Worm (Caenorhabditis elegans) whole organism, L4 larva: Measurements from ENCODE around the gene srx-87.
A peak's percentile ranks its signal among the peaks of the same experiment; 100 is the strongest.

ENCODE experiments used
- D1046.2 ChIP-seq: fragments of 200-800 bp; sonication (Bioruptor generic); IDR thresholded peaks from 2 replicates; pipeline ENCODE4 v1.3.6; 2022; ENCODE audit warnings: missing genetic modification characterization, missing compliant biosample characterization
- F10B5.3 ChIP-seq: sonication (generic microtip); optimal IDR thresholded peaks from 2 replicates; lab custom pipeline; 2016; ENCODE audit warnings: mild to moderate bottlenecking, missing genetic modification characterization, missing compliant biosample characterization
- Y105C5A.15 ChIP-seq: fragments of 200-800 bp; sonication (Bioruptor generic); IDR thresholded peaks from 2 replicates; pipeline ENCODE4 v1.3.6; 2022; ENCODE audit warnings: missing genetic modification characterization, missing compliant biosample characterization
- Y48G9A.11 ChIP-seq: fragments of 200-800 bp; sonication (Bioruptor generic); IDR thresholded peaks from 2 replicates; pipeline ENCODE4 v1.3.6; 2022; ENCODE audit warnings: missing genetic modification reagents, missing genetic modification characterization, missing compliant biosample characterization
- ZK546.5 ChIP-seq, 2 experiments: sonication (generic microtip); optimal IDR thresholded peaks; 2 replicates each; lab custom pipeline; 2017; ENCODE audit warnings: missing biosample characterization in 2 of 2, missing genetic modification characterization in 2 of 2
- ceh-32 ChIP-seq: sonication (generic microtip); optimal IDR thresholded peaks from 2 replicates; lab custom pipeline; 2016; ENCODE audit warnings: mild to moderate bottlenecking, missing genetic modification characterization, missing compliant biosample characterization; ENCODE audit not compliant: poor library complexity
- daf-16 ChIP-seq, 3 experiments: sonication (generic microtip); optimal IDR thresholded peaks; 2 replicates each; lab custom pipeline; 2016 to 2017; ENCODE audit warnings: missing genetic modification characterization in 3 of 3, missing genetic modification reagents in 3 of 3, mild to moderate bottlenecking in 2 of 3, missing compliant biosample characterization in 2 of 3, missing biosample characterization in 1 of 3, moderate library complexity in 1 of 3
- daf-8 ChIP-seq: fragments of 200-800 bp; sonication (Bioruptor generic); IDR thresholded peaks from 2 replicates; pipeline ENCODE4 v1.3.6; 2022; ENCODE audit warnings: missing genetic modification characterization, missing compliant biosample characterization
- dmd-6 ChIP-seq: fragments of 200-800 bp; sonication (Bioruptor generic); IDR thresholded peaks from 2 replicates; pipeline ENCODE4 v1.3.6; 2022; ENCODE audit warnings: missing genetic modification reagents, missing genetic modification characterization, missing compliant biosample characterization
- dmd-9 ChIP-seq: fragments of 200-800 bp; sonication (Bioruptor generic); IDR thresholded peaks from 2 replicates; pipeline ENCODE4 v1.3.6; 2022; ENCODE audit warnings: missing genetic modification reagents, missing genetic modification characterization, missing compliant biosample characterization
- gei-8 ChIP-seq: fragments of 200-800 bp; sonication (Bioruptor generic); optimal IDR thresholded peaks from 2 replicates; lab custom pipeline; 2018; ENCODE audit warnings: mild to moderate bottlenecking, missing genetic modification characterization, missing compliant biosample characterization
- hlh-30 ChIP-seq: sonication (generic microtip); optimal IDR thresholded peaks from 2 replicates; lab custom pipeline; 2017; ENCODE audit warnings: antibody characterized with exemption, mild to moderate bottlenecking, missing genetic modification characterization, missing compliant biosample characterization; ENCODE audit not compliant: insufficient read depth
- hmg-1.1 ChIP-seq: fragments of 200-800 bp; sonication (Bioruptor generic); IDR thresholded peaks from 2 replicates; pipeline ENCODE4 v1.3.6; 2022; ENCODE audit warnings: missing genetic modification reagents, missing genetic modification characterization, missing compliant biosample characterization
- jun-1 ChIP-seq: fragments of 150-350 bp; optimal IDR thresholded peaks from 2 replicates; lab custom pipeline; 2014; ENCODE audit warnings: missing biosample characterization, missing genetic modification reagents, missing genetic modification characterization
- lim-7 ChIP-seq: fragments of 200-800 bp; sonication (Bioruptor generic); IDR thresholded peaks from 2 replicates; pipeline ENCODE4 v1.3.6; 2022; ENCODE audit warnings: missing genetic modification characterization, missing compliant biosample characterization
- lin-15B ChIP-seq: fragments of 150-350 bp; sonication (generic microtip); optimal IDR thresholded peaks from 3 replicates; lab custom pipeline; 2014; ENCODE audit warnings: missing biosample characterization, missing genetic modification characterization
- madf-5 ChIP-seq, 2 experiments: fragments of 200-800 bp; sonication (Bioruptor generic); IDR thresholded peaks; 2 replicates each; pipeline ENCODE4 v1.3.6; 2022; ENCODE audit warnings: missing compliant biosample characterization in 2 of 2, missing genetic modification characterization in 2 of 2
- madf-9 ChIP-seq: fragments of 200-800 bp; sonication (Bioruptor generic); conservative IDR thresholded peaks from 2 replicates; pipeline ENCODE4 v1.3.6; 2022; ENCODE audit warnings: missing genetic modification reagents, missing genetic modification characterization, missing compliant biosample characterization
- mdl-1 ChIP-seq, 2 experiments: fragments of 150-350 bp in 1 of 2; sonication (generic microtip) in 1 of 2; optimal IDR thresholded peaks; 2 replicates each; lab custom pipeline; 2014 to 2017; ENCODE audit warnings: missing biosample characterization in 2 of 2, missing genetic modification characterization in 2 of 2
- mdt-29 ChIP-seq: fragments of 200-800 bp; sonication (Bioruptor generic); IDR thresholded peaks from 2 replicates; pipeline ENCODE4 v1.3.6; 2022; ENCODE audit warnings: missing genetic modification reagents, missing genetic modification characterization, missing compliant biosample characterization
- mes-2 ChIP-seq: sonication (generic microtip); optimal IDR thresholded peaks from 2 replicates; lab custom pipeline; 2016; ENCODE audit warnings: missing genotype, mild to moderate bottlenecking, missing genetic modification characterization, missing compliant biosample characterization; ENCODE audit not compliant: poor library complexity, severe bottlenecking
- mxl-3 ChIP-seq: fragments of 200-800 bp; sonication (Bioruptor generic); optimal IDR thresholded peaks from 2 replicates; lab custom pipeline; 2018; ENCODE audit warnings: mild to moderate bottlenecking, missing genetic modification characterization, missing compliant biosample characterization
- nhr-10 ChIP-seq: fragments of 150-350 bp; optimal IDR thresholded peaks from 2 replicates; lab custom pipeline; 2014; ENCODE audit warnings: missing biosample characterization, missing genetic modification characterization
- nhr-25 ChIP-seq: sonication (generic microtip); optimal IDR thresholded peaks from 2 replicates; lab custom pipeline; 2017; ENCODE audit warnings: missing genetic modification characterization, mild to moderate bottlenecking, missing compliant biosample characterization, antibody characterized with exemption, moderate library complexity, borderline replicate concordance; ENCODE audit not compliant: insufficient read depth
- nhr-28 ChIP-seq: fragments of 150-350 bp; optimal IDR thresholded peaks from 2 replicates; lab custom pipeline; 2014; ENCODE audit warnings: missing biosample characterization, missing genetic modification characterization
- nhr-6 ChIP-seq: fragments of 150-350 bp; optimal IDR thresholded peaks from 2 replicates; lab custom pipeline; 2014; ENCODE audit warnings: missing biosample characterization, missing genetic modification characterization
- nhr-77 ChIP-seq: fragments of 150-350 bp; optimal IDR thresholded peaks from 2 replicates; lab custom pipeline; 2014; ENCODE audit warnings: missing biosample characterization, missing genetic modification characterization
- set-16 ChIP-seq: fragments of 200-800 bp; sonication (Bioruptor generic); IDR thresholded peaks from 2 replicates; pipeline ENCODE4 v1.3.6; 2022; ENCODE audit warnings: missing genetic modification reagents, missing genetic modification characterization, missing compliant biosample characterization
- snpc-1.2 ChIP-seq: fragments of 200-800 bp; sonication (Bioruptor generic); IDR thresholded peaks from 2 replicates; pipeline ENCODE4 v1.3.6; 2022; ENCODE audit warnings: missing genetic modification reagents, missing genetic modification characterization, missing compliant biosample characterization
- tra-1 ChIP-seq: fragments of 200-800 bp; sonication (Bioruptor generic); IDR thresholded peaks from 2 replicates; pipeline ENCODE4 v1.3.6; 2022; ENCODE audit warnings: missing genetic modification reagents, missing genetic modification characterization, missing compliant biosample characterization
- unc-130 ChIP-seq: sonication (generic microtip); optimal IDR thresholded peaks from 2 replicates; lab custom pipeline; 2016; ENCODE audit warnings: missing genetic modification reagents, missing genetic modification characterization, missing compliant biosample characterization
- vab-7 ChIP-seq: fragments of 200-800 bp; sonication (Bioruptor generic); IDR thresholded peaks from 2 replicates; pipeline ENCODE4 v1.3.6; 2022; ENCODE audit warnings: missing genetic modification reagents, missing genetic modification characterization, missing compliant biosample characterization
- zag-1 ChIP-seq: fragments of 150-350 bp; optimal IDR thresholded peaks from 2 replicates; lab custom pipeline; 2014; ENCODE audit warnings: missing biosample characterization, missing genetic modification characterization
- zfp-2 ChIP-seq: sonication (generic microtip); optimal IDR thresholded peaks from 2 replicates; lab custom pipeline; 2016; ENCODE audit warnings: mild to moderate bottlenecking, missing genetic modification characterization, missing compliant biosample characterization
- zfp-3 ChIP-seq: fragments of 200-800 bp; sonication (Bioruptor generic); conservative IDR thresholded peaks from 2 replicates; pipeline ENCODE4 v1.3.6; 2022; ENCODE audit warnings: missing genetic modification reagents, missing genetic modification characterization, missing compliant biosample characterization
- zip-11 ChIP-seq: fragments of 200-800 bp; sonication (Bioruptor generic); IDR thresholded peaks from 2 replicates; pipeline ENCODE4 v1.3.6; 2022; ENCODE audit warnings: missing genetic modification characterization, missing compliant biosample characterization

srx-87 gene

DNA sequence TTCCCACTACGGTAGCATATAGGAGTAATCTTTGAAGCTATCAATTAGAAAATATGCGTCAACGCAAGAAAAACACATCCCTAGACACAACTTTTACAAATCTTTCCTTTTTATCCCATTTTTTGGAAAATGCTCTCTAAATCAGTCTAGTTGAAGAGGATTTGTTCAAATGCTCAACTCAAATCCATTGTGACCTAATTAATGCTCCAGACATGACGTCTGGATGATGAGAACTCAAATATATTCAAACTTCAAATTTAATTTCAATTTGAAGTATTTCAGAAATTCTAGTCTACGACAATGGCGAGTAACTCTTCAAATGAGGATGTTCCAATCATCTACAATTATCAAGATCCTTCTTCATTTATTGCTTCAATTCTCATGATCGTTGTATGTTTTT lies 12.3 kb upstream of the srx-87 start, which contains the start of gene srx-85:
TSS of gene srx-85 (plus strand) at position 301 of the 400 bp plus-strand sequence.
- TF ChIP-seq dmd-9 = no peak
- no peak for TF ChIP-seq snpc-1.2
- TF ChIP-seq tra-1 (GFP tag; lab: Robert Waterston, UW) = no peak
- TF ChIP-seq mdl-1 (tag; optimal IDR thresholded peaks at IDR 0.05; lab: Kevin White, UChicago) = no peak
- no peak for TF ChIP-seq Y105C5A.15 (GFP tag; lab: Robert Waterston, UW)
- TF ChIP-seq zfp-2 = no peak
- TF ChIP-seq ZK546.5 (tag; optimal IDR thresholded peaks at IDR 0.05; lab: Kevin White, UChicago) = no peak
- no peak for TF ChIP-seq mes-2
- TF ChIP-seq zip-11 (GFP tag; lab: Robert Waterston, UW) = no peak
- TF ChIP-seq mdt-29 (GFP tag; lab: Robert Waterston, UW) = no peak
- TF ChIP-seq nhr-6 (tag; lab: Kevin White, UChicago) = no peak
- no peak for TF ChIP-seq jun-1
- TF ChIP-seq vab-7 = no peak
- TF ChIP-seq nhr-25 = no peak
- no peak for TF ChIP-seq lin-15B (tag; lab: Kevin White, UChicago)
- TF ChIP-seq madf-5 (GFP tag; IDR thresholded peaks at IDR 0.05; lab: Robert Waterston, UW) = no peak
- no peak for TF ChIP-seq set-16 (GFP tag; lab: Robert Waterston, UW)
- no peak for TF ChIP-seq daf-8 (GFP tag; lab: Robert Waterston, UW)
- TF ChIP-seq ceh-32 (tag; lab: Kevin White, UChicago) = no peak
- TF ChIP-seq, all 104 proteins: peak for 0

DNA sequence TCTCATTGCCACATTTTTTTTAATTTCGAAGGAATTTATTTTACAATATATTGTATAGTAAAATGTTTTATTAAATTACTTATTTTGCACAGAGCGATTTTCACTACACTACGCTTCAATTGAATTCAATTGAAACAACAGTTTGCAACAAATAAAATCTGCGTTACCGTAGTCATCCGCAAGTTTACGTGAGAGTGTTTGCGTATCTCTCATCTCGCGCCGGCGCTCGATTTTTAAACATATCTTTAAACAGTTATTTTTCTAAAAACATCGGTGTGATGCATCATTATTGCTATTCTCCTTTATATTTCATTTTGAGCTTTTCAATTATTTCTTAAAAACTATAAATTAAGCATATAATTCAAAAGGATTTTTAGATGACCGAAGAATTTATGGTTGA lies 10.4 kb upstream of the srx-87 start, which contains the start of gene duo-1:
TSS of gene duo-1 (plus strand) at position 371 of the 400 bp plus-strand sequence.
- TF ChIP-seq unc-130 (GFP tag; lab: Kevin White, UChicago) = peak; percentile 46
- TF ChIP-seq nhr-25 = no peak

DNA sequence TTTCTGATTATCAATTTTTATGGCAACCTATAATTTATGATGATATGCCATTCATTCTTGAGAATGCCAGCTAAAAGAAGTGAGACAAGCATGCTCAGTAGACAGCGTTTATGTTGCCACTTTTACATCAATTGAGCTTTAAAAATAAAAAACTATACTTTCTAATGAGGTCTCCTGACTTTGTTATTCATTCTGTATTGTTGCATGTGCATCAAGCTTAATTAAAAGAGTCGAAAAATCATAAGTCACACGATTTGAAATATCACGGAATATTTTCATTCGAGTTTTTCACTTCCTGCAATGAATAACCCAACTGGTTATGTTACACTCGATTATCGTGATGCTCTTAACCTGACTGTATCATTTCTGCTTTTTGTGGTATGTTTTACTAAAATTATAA lies 2.0 kb upstream of the srx-87 start, which contains the start of gene srx-86:
TSS of gene srx-86 (plus strand) at position 301 of the 400 bp plus-strand sequence.
- TF ChIP-seq gei-8 (GFP tag; lab: Kevin White, UChicago) = no peak

- TF ChIP-seq Y48G9A.11 (GFP tag; lab: Robert Waterston, UW) (no peak), zag-1 (tag; lab: Kevin White, UChicago) (no peak), nhr-77 (tag; lab: Kevin White, UChicago) (no peak), hlh-30 (tag; lab: Kevin White, UChicago) (peak; percentile 73), D1046.2 (GFP tag; lab: Robert Waterston, UW) (no peak), madf-9 (GFP tag; lab: Robert Waterston, UW) (no peak), F10B5.3 (no peak), snpc-1.2 (no peak), nhr-28 (peak; percentile 22), nhr-10 (no peak), mdl-1 (tag; optimal IDR thresholded peaks at IDR 0.05; lab: Kevin White, UChicago) (peak in 1 of 2 experiments; percentile 53), ceh-32 (tag; lab: Kevin White, UChicago) (no peak), lim-7 (no peak), hmg-1.1 (GFP tag; lab: Robert Waterston, UW) (no peak), dmd-6 (peak; percentile 32), mxl-3 (peak; percentile 61), zfp-3 (no peak), daf-16 (GFP tag; optimal IDR thresholded peaks at IDR 0.05; lab: Kevin White, UChicago) (no peak), daf-16 (tag; optimal IDR thresholded peaks at IDR 0.05; lab: Kevin White, UChicago) (no peak)
Observed at ce11 chrV:11570169-11570651, 5.5 kb downstream of the srx-87 start, which contains the start of the genes nhr-101 and pms-2. nhr-101 (plus strand) TSS chrV:11570476. pms-2 (minus strand) TSS chrV:11570601.
